Worm (Caenorhabditis elegans): ENCODE measurements around the gene Y42G9A.3.

Y42G9A.3 gene

ce11 chrIII:6134111-6134510 lies 11.9 kb upstream of the Y42G9A.3 start:
- peak; percentile 92 for TF ChIP-seq zip-8 (tag; optimal IDR thresholded peaks at IDR 0.05)
- no peak for TF ChIP-seq unc-62 (GFP tag; optimal IDR thresholded peaks at IDR 0.05)

- TF ChIP-seq ces-1 (GFP tag; optimal IDR thresholded peaks at IDR 0.05) (peak; percentile 31), elt-3 (tag; optimal IDR thresholded peaks at IDR 0.05) (no peak)
Observed at ce11 chrIII:6135211-6135610, 10.8 kb upstream of the Y42G9A.3 start.

- TF ChIP-seq mep-1 (tag; optimal IDR thresholded peaks at IDR 0.05): no peak
- no peak for TF ChIP-seq elt-3 (tag; optimal IDR thresholded peaks at IDR 0.05)
- no peak for TF ChIP-seq blmp-1 (tag; optimal IDR thresholded peaks at IDR 0.05)
- TF ChIP-seq lin-13 (tag; optimal IDR thresholded peaks at IDR 0.05): no peak
- TF ChIP-seq nhr-2 (tag; optimal IDR thresholded peaks at IDR 0.05): no peak
- no peak for TF ChIP-seq ceh-83 (GFP tag; optimal IDR thresholded peaks at IDR 0.05)
- TF ChIP-seq flh-1 (GFP tag; optimal IDR thresholded peaks at IDR 0.05): no peak
- no peak for TF ChIP-seq mab-5 (tag; optimal IDR thresholded peaks at IDR 0.05)
- no peak for TF ChIP-seq cnd-1 (tag; optimal IDR thresholded peaks at IDR 0.05)
- no peak for TF ChIP-seq ham-2 (GFP tag; optimal IDR thresholded peaks at IDR 0.05)
- TF ChIP-seq nhr-12 (tag; optimal IDR thresholded peaks at IDR 0.05): no peak
- no peak for TF ChIP-seq nhr-76 (tag; optimal IDR thresholded peaks at IDR 0.05)
- no peak for TF ChIP-seq ces-1 (GFP tag; optimal IDR thresholded peaks at IDR 0.05)
- no peak for TF ChIP-seq sptf-1 (tag; optimal IDR thresholded peaks at IDR 0.05)
Observed at ce11 chrIII:6136178-6136577, 9.9 kb upstream of the Y42G9A.3 start, which contains the start of gene mvk-1. TSS of gene mvk-1 (minus strand) at chrIII:6136278.

- TF ChIP-seq ztf-11 (tag; optimal IDR thresholded peaks at IDR 0.05) (no peak), unc-120 (tag; optimal IDR thresholded peaks at IDR 0.05; ENCODE audit: poor library complexity, severe bottlenecking) (peak; percentile 80), nhr-237 (tag; optimal IDR thresholded peaks at IDR 0.05) (no peak), lsy-2 (tag; optimal IDR thresholded peaks at IDR 0.05) (no peak), pha-4 (tag; optimal IDR thresholded peaks at IDR 0.05) (no peak), ces-1 (GFP tag; optimal IDR thresholded peaks at IDR 0.05) (peak; percentile 72), sptf-1 (tag; optimal IDR thresholded peaks at IDR 0.05) (no peak), mep-1 (tag; optimal IDR thresholded peaks at IDR 0.05) (peak; percentile 1), cnd-1 (tag; optimal IDR thresholded peaks at IDR 0.05) (no peak), ham-2 (GFP tag; optimal IDR thresholded peaks at IDR 0.05) (no peak), nhr-12 (tag; optimal IDR thresholded peaks at IDR 0.05) (no peak), mls-2 (tag; optimal IDR thresholded peaks at IDR 0.05) (no peak)
Observed at ce11 chrIII:6137431-6137830, 8.6 kb upstream of the Y42G9A.3 start.

- TF ChIP-seq mls-2 (tag; optimal IDR thresholded peaks at IDR 0.05) (peak; percentile 4), M03D4.4 (tag; optimal IDR thresholded peaks at IDR 0.05) (peak; percentile 43), zip-8 (tag; optimal IDR thresholded peaks at IDR 0.05) (no peak), elt-3 (tag; optimal IDR thresholded peaks at IDR 0.05) (no peak), mab-5 (tag; optimal IDR thresholded peaks at IDR 0.05) (no peak), blmp-1 (tag; optimal IDR thresholded peaks at IDR 0.05) (no peak), unc-120 (tag; optimal IDR thresholded peaks at IDR 0.05; ENCODE audit: poor library complexity, severe bottlenecking) (peak; percentile 91), sptf-1 (tag; optimal IDR thresholded peaks at IDR 0.05) (peak; percentile 2), ces-1 (GFP tag; optimal IDR thresholded peaks at IDR 0.05) (peak; percentile 21), hlh-1 (tag; optimal IDR thresholded peaks at IDR 0.05) (peak; percentile 72), nhr-28 (tag; optimal IDR thresholded peaks at IDR 0.05) (no peak), lsy-2 (tag; optimal IDR thresholded peaks at IDR 0.05) (no peak), mep-1 (tag; optimal IDR thresholded peaks at IDR 0.05) (no peak), nhr-12 (tag; optimal IDR thresholded peaks at IDR 0.05) (no peak), nhr-2 (tag; optimal IDR thresholded peaks at IDR 0.05) (no peak), unc-62 (GFP tag; optimal IDR thresholded peaks at IDR 0.05) (peak; percentile 86), cnd-1 (tag; optimal IDR thresholded peaks at IDR 0.05) (peak; percentile 15), nhr-76 (tag; optimal IDR thresholded peaks at IDR 0.05) (no peak), ceh-39 (tag; optimal IDR thresholded peaks at IDR 0.05) (no peak), ceh-43 (GFP tag; optimal IDR thresholded peaks at IDR 0.05) (no peak), flh-1 (GFP tag; optimal IDR thresholded peaks at IDR 0.05) (no peak), snpc-4 (tag; optimal IDR thresholded peaks at IDR 0.05) (no peak), nhr-237 (tag; optimal IDR thresholded peaks at IDR 0.05) (no peak), bed-3 (GFP tag; optimal IDR thresholded peaks at IDR 0.05) (no peak), drap-1 (GFP tag; optimal IDR thresholded peaks at IDR 0.05) (no peak), pha-4 (tag; optimal IDR thresholded peaks at IDR 0.05) (no peak), lin-32 (GFP tag; optimal IDR thresholded peaks at IDR 0.05) (no peak), ceh-83 (GFP tag; optimal IDR thresholded peaks at IDR 0.05) (no peak), ztf-11 (tag; optimal IDR thresholded peaks at IDR 0.05) (no peak), tbx-8 (GFP tag; optimal IDR thresholded peaks at IDR 0.05) (no peak), ham-2 (GFP tag; optimal IDR thresholded peaks at IDR 0.05) (no peak), lin-13 (tag; optimal IDR thresholded peaks at IDR 0.05) (no peak), sem-2 (GFP tag; optimal IDR thresholded peaks at IDR 0.05) (no peak), elt-1 (tag; optimal IDR thresholded peaks at IDR 0.05; ENCODE audit: borderline replicate concordance, insufficient read depth) (no peak), unc-39 (tag; optimal IDR thresholded peaks at IDR 0.05) (no peak)
Observed at ce11 chrIII:6138457-6138856, 7.6 kb upstream of the Y42G9A.3 start.
